Fruit fly (Drosophila melanogaster) whole organism, pupa: Measurements from ENCODE around the gene Atg12.
A peak's percentile ranks its signal among the peaks of the same experiment; 100 is the strongest.

Experiments used
- CG10348 ChIP-seq: fragments of 200-800 bp; sonication (Bioruptor generic); IDR thresholded peaks from 2 replicates; pipeline ENCODE4 v1.3.6; 2022; ENCODE audit warnings: missing biosample characterization, missing genetic modification characterization
- CG12605 ChIP-seq: fragments of 200-800 bp; sonication (Bioruptor generic); IDR thresholded peaks from 2 replicates; pipeline ENCODE4 v1.3.6; 2022; ENCODE audit warnings: missing biosample characterization, missing genetic modification characterization
- CG13204 ChIP-seq: fragments of 200-800 bp; sonication (Bioruptor generic); optimal IDR thresholded peaks from 2 replicates; lab custom pipeline; 2018; ENCODE audit warnings: missing biosample characterization, mild to moderate bottlenecking, missing genetic modification characterization, moderate library complexity
- CG14655 ChIP-seq: fragments of 200-800 bp; sonication (Bioruptor generic); optimal IDR thresholded peaks from 3 replicates; lab custom pipeline; 2017; ENCODE audit warnings: mild to moderate bottlenecking, missing biosample characterization, missing genetic modification reagents, missing genetic modification characterization
- CG15710 ChIP-seq: fragments of 200-800 bp; sonication (Bioruptor generic); optimal IDR thresholded peaks from 2 replicates; lab custom pipeline; 2018; ENCODE audit warnings: missing biosample characterization, mild to moderate bottlenecking, missing genetic modification characterization, moderate library complexity
- CG17806 ChIP-seq: fragments of 200-800 bp; sonication (Bioruptor generic); optimal IDR thresholded peaks from 2 replicates; lab custom pipeline; 2018; ENCODE audit warnings: missing biosample characterization, mild to moderate bottlenecking, missing genetic modification characterization, moderate library complexity
- CG32121 ChIP-seq: fragments of 200-800 bp; sonication (Bioruptor generic); IDR thresholded peaks from 2 replicates; pipeline ENCODE4 v1.3.6; 2022; ENCODE audit warnings: missing biosample characterization, missing genetic modification characterization
- CG34367 ChIP-seq: fragments of 200-800 bp; sonication (Bioruptor generic); optimal IDR thresholded peaks from 2 replicates; lab custom pipeline; 2018; ENCODE audit warnings: missing biosample characterization, mild to moderate bottlenecking, missing genetic modification characterization
- CG4496 ChIP-seq: fragments of 200-800 bp; sonication (Bioruptor generic); IDR thresholded peaks from 3 replicates; pipeline ENCODE4 v1.3.6; 2022; ENCODE audit warnings: missing biosample characterization, missing genetic modification characterization
- CG8159 ChIP-seq: fragments of 200-800 bp; sonication (Bioruptor generic); optimal IDR thresholded peaks from 3 replicates; lab custom pipeline; 2018; ENCODE audit warnings: missing biosample characterization, mild to moderate bottlenecking, missing genetic modification characterization, moderate library complexity
- CG8301 ChIP-seq: fragments of 200-800 bp; sonication (Bioruptor generic); optimal IDR thresholded peaks from 2 replicates; lab custom pipeline; 2018; ENCODE audit warnings: missing biosample characterization, mild to moderate bottlenecking, missing genetic modification characterization
- CG9948 ChIP-seq: fragments of 200-800 bp; sonication (Bioruptor generic); optimal IDR thresholded peaks from 2 replicates; lab custom pipeline; 2018; ENCODE audit warnings: missing biosample characterization, mild to moderate bottlenecking, missing genetic modification characterization, moderate library complexity
- D1 ChIP-seq: fragments of 200-800 bp; sonication (Bioruptor generic); optimal IDR thresholded peaks from 2 replicates; lab custom pipeline; 2018; ENCODE audit warnings: missing biosample characterization, mild to moderate bottlenecking, missing genetic modification characterization, moderate library complexity
- EcR ChIP-seq: fragments of 200-800 bp; sonication (Bioruptor generic); optimal IDR thresholded peaks from 3 replicates; lab custom pipeline; 2019; ENCODE audit warnings: missing biosample characterization, missing genetic modification characterization, mild to moderate bottlenecking, moderate library complexity, missing genetic modification reagents
- Ets98B ChIP-seq: fragments of 200-800 bp; sonication (Bioruptor generic); IDR thresholded peaks from 2 replicates; pipeline ENCODE4 v1.3.6; 2022; ENCODE audit warnings: missing biosample characterization, missing genetic modification characterization
- Pif1A ChIP-seq: fragments of 200-800 bp; sonication (Bioruptor generic); optimal IDR thresholded peaks from 3 replicates; lab custom pipeline; 2016; ENCODE audit warnings: missing biosample characterization, missing genetic modification characterization
- Pif1B ChIP-seq: fragments of 200-800 bp; sonication (Bioruptor generic); optimal IDR thresholded peaks from 3 replicates; lab custom pipeline; 2016; ENCODE audit warnings: missing biosample characterization, missing genetic modification characterization
- Snoo ChIP-seq: fragments of 200-800 bp; sonication (Bioruptor generic); optimal IDR thresholded peaks from 3 replicates; lab custom pipeline; 2017; ENCODE audit warnings: missing biosample characterization, mild to moderate bottlenecking, missing genetic modification characterization, inconsistent platforms
- fd96Ca ChIP-seq: fragments of 200-800 bp; sonication (Bioruptor generic); IDR thresholded peaks from 3 replicates; pipeline ENCODE4 v1.3.6; 2022; ENCODE audit warnings: missing biosample characterization, missing genetic modification characterization
- gl ChIP-seq: fragments of 200-800 bp; sonication (Bioruptor generic); optimal IDR thresholded peaks from 2 replicates; lab custom pipeline; 2018; ENCODE audit warnings: missing biosample characterization, mild to moderate bottlenecking, missing genetic modification characterization
- rn ChIP-seq: fragments of 200-800 bp; sonication (Bioruptor generic); IDR thresholded peaks from 2 replicates; pipeline ENCODE4 v1.3.6; 2022; ENCODE audit warnings: missing biosample characterization, missing genetic modification characterization

Gene Atg12

DNA sequence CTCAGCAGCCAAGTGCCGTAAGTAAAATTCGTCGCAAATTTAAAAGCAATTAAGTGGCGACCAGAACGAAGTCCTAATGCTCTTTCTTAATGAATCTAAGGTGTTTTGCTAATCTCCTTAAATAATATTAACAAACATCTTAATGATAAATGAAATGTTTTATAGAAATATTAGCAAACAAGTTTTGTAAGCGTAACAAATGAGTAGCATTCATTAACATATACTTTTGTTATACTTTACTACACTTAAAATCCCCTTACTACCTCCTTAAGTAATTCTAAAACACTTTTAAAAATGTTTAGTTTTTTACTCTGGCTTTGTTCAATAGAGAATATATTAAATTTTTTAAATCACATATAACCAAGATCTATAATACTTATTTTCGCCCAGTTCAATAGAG lies 40.8 kb upstream of the Atg12 start:
- TF ChIP-seq CG32121 (GFP tag; lab: Robert Waterston, UW), result no peak
- no peak for TF ChIP-seq EcR (GFP tag; lab: Kevin White, UChicago)
- TF ChIP-seq Pif1B (GFP tag; lab: Kevin White, UChicago), result no peak
- TF ChIP-seq CG4496 (GFP tag; lab: Robert Waterston, UW), result no peak
- no peak for TF ChIP-seq CG34367 (tag; lab: Kevin White, UChicago)

DNA sequence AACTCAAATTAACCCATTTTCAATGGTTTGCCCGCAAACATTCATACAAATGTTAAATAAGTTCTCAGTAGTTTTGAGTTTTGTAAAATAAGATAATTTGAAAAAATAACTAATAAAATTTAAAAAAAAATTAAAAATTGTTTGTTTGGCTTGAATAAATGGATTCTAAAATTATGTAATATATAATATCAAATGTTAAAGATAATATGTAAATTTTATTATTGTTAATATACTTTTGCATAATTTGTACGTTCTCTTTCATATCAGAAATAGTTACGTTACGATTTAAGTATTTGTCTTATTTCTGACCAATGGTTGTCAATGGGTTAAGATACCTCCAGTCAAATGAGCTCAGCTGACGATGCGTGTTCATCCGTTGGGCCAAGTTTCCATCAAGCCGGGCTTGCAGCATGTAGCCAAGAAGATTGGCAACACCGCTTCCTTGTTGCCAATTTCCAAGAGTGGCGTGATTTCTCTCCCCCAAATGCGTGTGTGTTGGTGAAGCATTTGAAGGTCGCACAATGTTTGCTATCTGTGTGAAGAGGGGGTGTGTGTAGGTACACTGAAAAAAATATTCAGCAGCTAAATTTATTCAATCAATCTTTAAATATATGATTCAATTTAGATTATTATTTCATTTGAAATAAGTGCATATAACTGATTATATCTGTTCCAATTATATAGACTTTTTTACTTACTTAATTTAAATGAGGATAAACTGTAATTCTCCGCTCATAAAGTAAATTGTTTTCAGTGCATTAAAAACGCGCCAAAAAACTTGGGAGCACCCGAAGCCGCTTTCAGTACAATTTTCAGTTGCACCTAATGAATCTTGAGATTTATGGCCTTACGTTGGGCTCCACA lies 39.7 kb upstream of the Atg12 start:
- TF ChIP-seq CG8159 (tag; lab: Kevin White, UChicago), result peak; percentile 74
- no peak for TF ChIP-seq CG13204 (GFP tag; lab: Kevin White, UChicago)
- TF ChIP-seq Pif1A (GFP tag; lab: Kevin White, UChicago), result peak; percentile 29
- TF ChIP-seq CG15710 (tag; lab: Kevin White, UChicago), result peak; percentile 66
- TF ChIP-seq CG12605, result 0 out of 2 replicates have a peak, but pooled peaks have one; percentile 36
- no peak for TF ChIP-seq rn (GFP tag; lab: Robert Waterston, UW)
- peak; percentile 46 for TF ChIP-seq CG17806 (tag; lab: Kevin White, UChicago)
- TF ChIP-seq gl (tag; lab: Kevin White, UChicago), result no peak
- no peak for TF ChIP-seq fd96Ca (GFP tag; lab: Robert Waterston, UW)
- no peak for TF ChIP-seq CG34367 (tag; lab: Kevin White, UChicago)
- TF ChIP-seq CG14655, result peak; percentile 74
- TF ChIP-seq Ets98B (GFP tag; lab: Robert Waterston, UW), result peak; percentile 39; the same call in 1 of the 2 replicates
- peak; percentile 51; the same call in 2 of the 3 replicates for TF ChIP-seq CG4496 (GFP tag; lab: Robert Waterston, UW)
- TF ChIP-seq CG9948 (tag; lab: Kevin White, UChicago), result peak; percentile 50
- no peak for TF ChIP-seq CG32121 (GFP tag; lab: Robert Waterston, UW)
- peak; percentile 15 for TF ChIP-seq Snoo (tag; lab: Kevin White, UChicago)
- no peak for TF ChIP-seq CG10348 (GFP tag; lab: Robert Waterston, UW)
- peak; percentile 59 for TF ChIP-seq CG8301 (tag; lab: Kevin White, UChicago)
- no peak for TF ChIP-seq D1 (tag; lab: Kevin White, UChicago)
- TF ChIP-seq Pif1B (GFP tag; lab: Kevin White, UChicago), result peak; percentile 24
- TF ChIP-seq EcR (GFP tag; lab: Kevin White, UChicago), result no peak
- TF ChIP-seq, all 21 proteins: peak for 12

DNA sequence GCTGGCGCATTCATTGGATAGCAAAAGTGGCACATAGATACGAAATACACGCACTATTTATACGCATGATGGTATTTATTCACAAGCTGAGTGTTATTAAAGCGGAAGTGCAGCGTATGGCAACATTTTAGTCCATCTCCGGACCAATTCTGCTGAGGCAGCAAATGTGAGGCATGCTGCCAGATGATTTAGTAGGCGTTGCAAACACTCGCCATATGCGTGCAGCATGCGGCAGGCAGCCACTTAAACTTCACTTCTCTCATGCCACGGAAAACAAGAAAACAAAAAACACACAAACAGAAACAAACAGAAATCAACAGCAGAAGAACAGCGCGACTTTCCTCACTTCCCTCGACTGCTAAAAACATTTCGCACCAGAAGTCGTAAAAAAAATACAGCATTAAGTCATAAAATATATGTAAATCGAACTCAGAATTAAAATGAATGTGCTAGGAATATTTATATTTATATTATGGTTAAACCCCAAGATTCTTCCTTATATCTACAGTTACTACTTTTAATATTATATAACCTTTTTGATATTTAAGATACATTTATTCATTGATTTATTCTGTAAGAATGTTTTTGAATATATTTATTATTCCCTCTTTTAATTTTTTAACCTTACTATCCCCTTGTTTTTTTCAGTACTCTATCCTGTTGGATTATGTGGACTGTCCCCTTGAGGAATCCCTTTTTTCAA lies 37.3 kb upstream of the Atg12 start:
- peak; percentile 81 for TF ChIP-seq CG15710 (tag; lab: Kevin White, UChicago)
- TF ChIP-seq CG4496 (GFP tag; lab: Robert Waterston, UW), result peak; percentile 26; the same call in 2 of the 3 replicates
- peak; percentile 16 for TF ChIP-seq gl (tag; lab: Kevin White, UChicago)
- TF ChIP-seq CG8159 (tag; lab: Kevin White, UChicago), result peak; percentile 87
- TF ChIP-seq Snoo (tag; lab: Kevin White, UChicago), result peak; percentile 31
- peak; percentile 8 for TF ChIP-seq Pif1A (GFP tag; lab: Kevin White, UChicago)
- TF ChIP-seq Ets98B (GFP tag; lab: Robert Waterston, UW), result no peak
- TF ChIP-seq CG13204 (GFP tag; lab: Kevin White, UChicago), result peak; percentile 27
- no peak for TF ChIP-seq Pif1B (GFP tag; lab: Kevin White, UChicago)
- peak; percentile 43 for TF ChIP-seq CG14655
- TF ChIP-seq CG32121 (GFP tag; lab: Robert Waterston, UW), result no peak
- TF ChIP-seq EcR (GFP tag; lab: Kevin White, UChicago), result no peak
- peak; percentile 64 for TF ChIP-seq D1 (tag; lab: Kevin White, UChicago)
- TF ChIP-seq CG9948 (tag; lab: Kevin White, UChicago), result peak; percentile 71
- no peak for TF ChIP-seq CG8301 (tag; lab: Kevin White, UChicago)
- TF ChIP-seq CG34367 (tag; lab: Kevin White, UChicago), result peak; percentile 37
- TF ChIP-seq fd96Ca (GFP tag; lab: Robert Waterston, UW), result 0 out of 3 replicates have a peak, but pooled peaks have one; percentile 6
- TF ChIP-seq CG17806 (tag; lab: Kevin White, UChicago), result peak; percentile 59

DNA sequence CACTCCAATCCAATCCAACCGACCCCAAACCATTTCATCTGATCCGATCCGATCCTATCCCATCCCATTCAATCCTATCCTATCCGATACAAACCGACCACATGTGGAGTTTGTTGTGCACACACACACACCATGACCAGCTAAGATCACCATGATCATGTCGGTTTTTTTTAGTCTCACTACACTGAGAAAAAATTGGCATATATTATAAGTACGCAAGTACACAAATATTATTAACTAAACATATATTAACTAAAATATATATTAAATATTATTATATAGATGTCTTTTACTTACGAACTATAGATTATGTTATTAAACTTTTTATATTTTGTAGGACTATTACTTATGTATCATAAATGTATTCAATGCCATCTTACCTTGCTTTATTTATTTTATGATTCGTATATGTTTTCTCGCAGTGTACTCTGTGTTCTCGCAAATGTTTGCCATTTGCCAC lies 34.8 kb upstream of the Atg12 start:
- TF ChIP-seq CG17806 (tag; lab: Kevin White, UChicago) (peak; percentile 67), CG34367 (tag; lab: Kevin White, UChicago) (peak; percentile 57), CG8301 (tag; lab: Kevin White, UChicago) (peak; percentile 83), rn (GFP tag; lab: Robert Waterston, UW) (no peak), CG4496 (GFP tag; lab: Robert Waterston, UW) (no peak), CG32121 (GFP tag; lab: Robert Waterston, UW) (no peak), CG10348 (GFP tag; lab: Robert Waterston, UW) (no peak), EcR (GFP tag; lab: Kevin White, UChicago) (no peak), CG13204 (GFP tag; lab: Kevin White, UChicago) (no peak), CG12605 (0 out of 2 replicates have a peak, but pooled peaks have one; percentile 44), CG9948 (tag; lab: Kevin White, UChicago) (peak; percentile 82), fd96Ca (GFP tag; lab: Robert Waterston, UW) (0 out of 3 replicates have a peak, but pooled peaks have one; percentile 6), CG8159 (tag; lab: Kevin White, UChicago) (peak; percentile 82), Ets98B (GFP tag; lab: Robert Waterston, UW) (peak; percentile 41; the same call in 1 of the 2 replicates), D1 (tag; lab: Kevin White, UChicago) (peak; percentile 65), Pif1A (GFP tag; lab: Kevin White, UChicago) (peak; percentile 32), Snoo (tag; lab: Kevin White, UChicago) (peak; percentile 35), gl (tag; lab: Kevin White, UChicago) (no peak), Pif1B (GFP tag; lab: Kevin White, UChicago) (peak; percentile 18), CG15710 (tag; lab: Kevin White, UChicago) (peak; percentile 78), CG14655 (peak; percentile 85)
- TF ChIP-seq, all 21 proteins: peak for 14
